Fruit fly (Drosophila melanogaster) ovary, adult (tissue): ENCODE data around the gene Femcoat.

Experiments
- CG17801 ChIP-seq: fragments of 200-800 bp; optimal IDR thresholded peaks from 2 replicates; lab custom pipeline; 2019; ENCODE audit warnings: missing biosample characterization, mild to moderate bottlenecking, missing genetic modification characterization, moderate library complexity; ENCODE audit not compliant: partially characterized antibody

Gene Femcoat

dm6 chrX:4242726-4243125, at the start of gene Femcoat:
Gene Femcoat, minus strand, starts transcription at chrX:4242826.
- TF ChIP-seq CG17801 (GFP tag; lab: Kevin White, UChicago), result no peak

dm6 chrX:4280769-4281168, 38.1 kb upstream of the Femcoat start:
- TF ChIP-seq CG17801 (GFP tag; lab: Kevin White, UChicago), result no peak

dm6 chrX:4277861-4278260, 35.2 kb upstream of the Femcoat start, which contains the start of gene CG15578:
Gene CG15578, minus strand, starts transcription at chrX:4277961.
- no peak for TF ChIP-seq CG17801 (GFP tag; lab: Kevin White, UChicago)

dm6 chrX:4276900-4277299, 34.3 kb upstream of the Femcoat start, which contains the start of gene CG15577:
Gene CG15577, minus strand, starts transcription at chrX:4277000.
- no peak for TF ChIP-seq CG17801 (GFP tag; lab: Kevin White, UChicago)

dm6 chrX:4273499-4273898, 30.9 kb upstream of the Femcoat start:
- no peak for TF ChIP-seq CG17801 (GFP tag; lab: Kevin White, UChicago)

dm6 chrX:4268401-4268800, 25.8 kb upstream of the Femcoat start, which contains the start of gene CG15572:
Gene CG15572, plus strand, starts transcription at chrX:4268701.
- no peak for TF ChIP-seq CG17801 (GFP tag; lab: Kevin White, UChicago)

- TF ChIP-seq CG17801 (GFP tag; lab: Kevin White, UChicago), result no peak
Measured at dm6 chrX:4265797-4266196, 23.2 kb upstream of the Femcoat start, which contains the start of gene CG12691. Gene CG12691, plus strand, starts transcription at chrX:4266097.

dm6 chrX:4265327-4265726, 22.7 kb upstream of the Femcoat start:
- TF ChIP-seq CG17801 (GFP tag; lab: Kevin White, UChicago), result no peak

- TF ChIP-seq CG17801 (GFP tag; lab: Kevin White, UChicago), result no peak
Measured at dm6 chrX:4264319-4264718, 21.7 kb upstream of the Femcoat start.

dm6 chrX:4262661-4263060, 20.0 kb upstream of the Femcoat start:
- TF ChIP-seq CG17801 (GFP tag; lab: Kevin White, UChicago), result no peak

dm6 chrX:4252690-4253089, 10.1 kb upstream of the Femcoat start, which contains the start of gene CG15576:
Gene CG15576, minus strand, starts transcription at chrX:4252790.
- TF ChIP-seq CG17801 (GFP tag; lab: Kevin White, UChicago), result no peak

- TF ChIP-seq CG17801 (GFP tag; lab: Kevin White, UChicago), result no peak
Measured at dm6 chrX:4248077-4248476, 5.5 kb upstream of the Femcoat start, which contains the start of gene CG43135. Gene CG43135, plus strand, starts transcription at chrX:4248377.

- TF ChIP-seq CG17801 (GFP tag; lab: Kevin White, UChicago), result no peak
Measured at dm6 chrX:4247013-4247412, 4.4 kb upstream of the Femcoat start, which contains the start of gene CG43134. Gene CG43134, plus strand, starts transcription at chrX:4247313.

- no peak for TF ChIP-seq CG17801 (GFP tag; lab: Kevin White, UChicago)
Measured at dm6 chrX:4246039-4246438, 3.4 kb upstream of the Femcoat start, which contains the start of gene Muc4B. Gene Muc4B, minus strand, starts transcription at chrX:4246139.

dm6 chrX:4240146-4240545, 2.5 kb downstream of the Femcoat start:
- peak; percentile 0 for TF ChIP-seq CG17801 (GFP tag; lab: Kevin White, UChicago)

dm6 chrX:4225020-4225419, 17.6 kb downstream of the Femcoat start:
- no peak for TF ChIP-seq CG17801 (GFP tag; lab: Kevin White, UChicago)
